Worm (Caenorhabditis elegans): ENCODE results near the gene Y8A9A.2.

DNA sequence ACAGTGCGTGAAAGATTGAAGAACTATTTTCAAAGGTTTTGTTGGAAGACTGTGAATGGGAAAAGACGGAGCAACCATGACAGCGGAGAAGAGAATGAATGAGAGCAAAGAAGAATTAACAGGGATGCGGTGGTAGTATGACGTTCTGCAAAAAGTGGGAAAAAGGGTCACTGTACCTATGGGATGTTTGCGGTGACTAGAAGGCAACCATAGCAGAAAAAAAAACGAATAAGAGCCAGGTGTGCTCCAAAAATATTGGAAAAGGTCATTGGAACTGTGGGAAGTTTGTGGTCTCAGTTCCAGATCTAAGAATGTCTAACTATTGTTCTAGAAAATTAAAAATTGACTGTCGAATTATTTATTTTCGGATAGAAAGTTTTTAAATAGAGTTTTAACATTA lies 46.7 kb upstream of the Y8A9A.2 start, which contains the start of gene fbxb-90:
- TF ChIP-seq nhr-237 (tag; optimal IDR thresholded peaks at IDR 0.05) (no peak), jun-1 (tag; optimal IDR thresholded peaks at IDR 0.05) (no peak), unc-62 (GFP tag; optimal IDR thresholded peaks at IDR 0.05) (no peak)

Data from whole organism, L3 larva.